Fruit fly (Drosophila melanogaster): Measurements from ENCODE around the gene cact.

- TF ChIP-seq CTCF (optimal IDR thresholded peaks at IDR 0.05) (no peak), CG8478 (optimal IDR thresholded peaks at IDR 0.05) (no peak)
Measured at dm6 chr2L:16319743-16320142, 6.3 kb downstream of the cact start.

Measured in S2 (cell line).